Worm (Caenorhabditis elegans): ENCODE measurements around the gene C26B9.7.

DNA sequence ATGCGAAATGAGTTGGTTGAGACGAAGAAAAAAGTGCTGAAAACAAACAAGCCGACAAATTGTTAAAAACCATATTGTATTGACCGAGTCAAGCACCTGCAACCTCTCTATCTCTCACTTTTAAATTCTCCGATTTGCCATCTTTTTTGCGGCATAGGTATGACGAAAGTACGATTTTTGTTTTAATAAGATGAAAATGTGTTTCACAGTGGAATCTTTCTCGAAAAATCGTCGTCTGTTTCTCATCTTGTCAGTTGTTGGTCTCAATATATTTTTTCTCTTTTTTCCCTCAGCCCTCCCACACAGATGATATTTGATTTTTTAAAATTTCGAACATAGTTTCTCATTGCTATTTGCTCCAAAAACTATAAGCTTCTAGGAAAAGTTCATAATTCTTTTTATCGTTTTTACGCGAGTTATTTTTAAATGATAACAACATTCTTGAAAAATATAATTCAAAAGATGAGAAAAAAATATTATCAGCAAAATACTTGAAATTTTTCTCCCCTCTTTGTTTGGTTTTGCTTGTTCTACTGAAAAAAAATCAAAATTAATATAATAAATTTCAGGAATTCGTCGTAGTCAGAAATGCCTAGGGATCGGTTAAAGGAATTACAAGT, 6.5 kb downstream of the C26B9.7 start, which contains the start of gene syx-3:
- no peak for TF ChIP-seq ztf-4 (tag; optimal IDR thresholded peaks at IDR 0.05)
- no peak for TF ChIP-seq pqm-1 (tag; optimal IDR thresholded peaks at IDR 0.05)
- no peak for TF ChIP-seq lin-39 (tag; optimal IDR thresholded peaks at IDR 0.05)
- no peak for TF ChIP-seq nhr-90 (tag; optimal IDR thresholded peaks at IDR 0.05; ENCODE audit: poor library complexity)
- no peak for TF ChIP-seq tbx-2 (tag; optimal IDR thresholded peaks at IDR 0.05)
- no peak for TF ChIP-seq egl-27 (tag; optimal IDR thresholded peaks at IDR 0.05)
- no peak for TF ChIP-seq unc-86 (tag; optimal IDR thresholded peaks at IDR 0.05)
- no peak for TF ChIP-seq blmp-1 (tag; optimal IDR thresholded peaks at IDR 0.05)
- TF ChIP-seq ceh-82 (tag; optimal IDR thresholded peaks at IDR 0.05) = no peak

Measured in whole organism, L1 larva.